Fruit fly (Drosophila melanogaster) whole organism, pupa: ENCODE results near the gene Gr22b.

Experiments
- CG10348 ChIP-seq: fragments of 200-800 bp; sonication (Bioruptor generic); IDR thresholded peaks from 2 replicates; pipeline ENCODE4 v1.3.6; 2022; ENCODE audit warnings: missing biosample characterization, missing genetic modification characterization
- CG14655 ChIP-seq: fragments of 200-800 bp; sonication (Bioruptor generic); optimal IDR thresholded peaks from 3 replicates; lab custom pipeline; 2017; ENCODE audit warnings: mild to moderate bottlenecking, missing biosample characterization, missing genetic modification reagents, missing genetic modification characterization
- CG17806 ChIP-seq: fragments of 200-800 bp; sonication (Bioruptor generic); optimal IDR thresholded peaks from 2 replicates; lab custom pipeline; 2018; ENCODE audit warnings: missing biosample characterization, mild to moderate bottlenecking, missing genetic modification characterization, moderate library complexity
- CG34367 ChIP-seq: fragments of 200-800 bp; sonication (Bioruptor generic); optimal IDR thresholded peaks from 2 replicates; lab custom pipeline; 2018; ENCODE audit warnings: missing biosample characterization, mild to moderate bottlenecking, missing genetic modification characterization
- CG4496 ChIP-seq: fragments of 200-800 bp; sonication (Bioruptor generic); IDR thresholded peaks from 3 replicates; pipeline ENCODE4 v1.3.6; 2022; ENCODE audit warnings: missing biosample characterization, missing genetic modification characterization
- CG8301 ChIP-seq: fragments of 200-800 bp; sonication (Bioruptor generic); optimal IDR thresholded peaks from 2 replicates; lab custom pipeline; 2018; ENCODE audit warnings: missing biosample characterization, mild to moderate bottlenecking, missing genetic modification characterization
- Ets98B ChIP-seq: fragments of 200-800 bp; sonication (Bioruptor generic); IDR thresholded peaks from 2 replicates; pipeline ENCODE4 v1.3.6; 2022; ENCODE audit warnings: missing biosample characterization, missing genetic modification characterization
- Pif1A ChIP-seq: fragments of 200-800 bp; sonication (Bioruptor generic); optimal IDR thresholded peaks from 3 replicates; lab custom pipeline; 2016; ENCODE audit warnings: missing biosample characterization, missing genetic modification characterization
- Snoo ChIP-seq: fragments of 200-800 bp; sonication (Bioruptor generic); optimal IDR thresholded peaks from 3 replicates; lab custom pipeline; 2017; ENCODE audit warnings: missing biosample characterization, mild to moderate bottlenecking, missing genetic modification characterization, inconsistent platforms
- gl ChIP-seq: fragments of 200-800 bp; sonication (Bioruptor generic); optimal IDR thresholded peaks from 2 replicates; lab custom pipeline; 2018; ENCODE audit warnings: missing biosample characterization, mild to moderate bottlenecking, missing genetic modification characterization

DNA sequence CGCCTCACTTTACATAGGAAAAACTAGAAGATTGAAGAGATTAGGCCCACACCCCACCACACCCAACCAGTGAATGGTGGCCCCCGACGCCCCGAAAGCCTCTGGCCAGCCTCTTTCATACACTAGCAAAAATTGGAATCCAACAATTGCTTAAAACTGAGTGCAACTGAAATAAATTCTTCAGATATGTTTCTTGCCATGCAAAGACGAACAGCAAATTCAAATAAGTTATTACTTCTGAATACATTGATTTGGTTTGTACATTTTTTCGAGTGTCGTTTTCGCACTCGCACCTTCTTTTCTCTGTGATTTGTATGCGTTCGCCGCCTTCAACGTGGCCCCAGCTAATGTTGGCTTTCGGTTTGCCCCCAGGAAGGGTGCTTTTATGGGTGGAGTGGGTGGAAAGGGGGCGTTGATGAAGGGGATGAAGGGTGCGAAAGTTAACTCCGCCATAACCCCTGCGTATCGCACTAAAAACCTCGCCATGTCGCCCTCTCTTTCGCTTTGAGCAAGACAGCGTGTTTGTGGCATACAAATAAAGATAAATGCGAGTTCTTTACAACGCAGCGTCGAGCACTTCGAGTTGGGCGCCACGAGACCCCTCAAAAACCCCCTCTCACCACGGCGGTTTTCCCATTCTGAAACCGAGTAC is 44.8 kb upstream of the Gr22b start:
- TF ChIP-seq CG10348 (GFP tag; lab: Robert Waterston, UW) (no peak), CG14655 (GFP tag; lab: Kevin White, UChicago) (peak; percentile 29), CG17806 (tag; lab: Kevin White, UChicago) (no peak), CG34367 (tag; lab: Kevin White, UChicago) (no peak), gl (no peak), Ets98B (GFP tag; lab: Robert Waterston, UW) (peak; percentile 25; the same call in 1 of the 2 replicates), CG4496 (no peak), Pif1A (no peak), CG8301 (tag; lab: Kevin White, UChicago) (peak; percentile 4), Snoo (tag; lab: Kevin White, UChicago) (no peak)
